Worm (Caenorhabditis elegans) whole organism, L2 larva: ENCODE results near the gene M199.136.
"Not testable (repeated sequence)": the region's sequence is repeated elsewhere in the genome, so short reads cannot be mapped to it uniquely, and the experiment has no call there.

Experiments
- F13H6.1 ChIP-seq: sonication (generic microtip); optimal IDR thresholded peaks from 2 replicates; lab custom pipeline; 2016; ENCODE audit warnings: missing genetic modification characterization, missing compliant biosample characterization
- R02D3.7 ChIP-seq: fragments of 150-350 bp; optimal IDR thresholded peaks from 2 replicates; lab custom pipeline; 2014; ENCODE audit warnings: missing biosample characterization, missing genetic modification characterization
- Y55F3AM.14 ChIP-seq: fragments of 200-800 bp; sonication (Bioruptor generic); optimal IDR thresholded peaks from 2 replicates; lab custom pipeline; 2018; ENCODE audit warnings: mild to moderate bottlenecking, missing genetic modification characterization, missing compliant biosample characterization
- ZK546.5 ChIP-seq: sonication (generic microtip); optimal IDR thresholded peaks from 2 replicates; lab custom pipeline; 2017; ENCODE audit warnings: missing biosample characterization, missing genetic modification characterization
- alr-1 ChIP-seq: fragments of 150-350 bp; optimal IDR thresholded peaks from 2 replicates; lab custom pipeline; 2014; ENCODE audit warnings: missing biosample characterization, missing genetic modification characterization
- ama-1 ChIP-seq: fragments of 150-350 bp; optimal IDR thresholded peaks from 2 replicates; lab custom pipeline; 2018; ENCODE audit warnings: inconsistent platforms
- blmp-1 ChIP-seq: sonication (generic microtip); optimal IDR thresholded peaks from 2 replicates; lab custom pipeline; 2017; ENCODE audit warnings: missing genetic modification characterization, mild to moderate bottlenecking, missing compliant biosample characterization, antibody characterized with exemption, moderate library complexity; ENCODE audit not compliant: insufficient read depth
- ceh-16 ChIP-seq: fragments of 150-350 bp; optimal IDR thresholded peaks from 2 replicates; lab custom pipeline; 2014; ENCODE audit warnings: missing biosample characterization, missing genetic modification characterization
- ceh-82 ChIP-seq: fragments of 150-350 bp; optimal IDR thresholded peaks from 2 replicates; lab custom pipeline; 2014; ENCODE audit warnings: missing biosample characterization, missing genetic modification characterization
- crh-2 ChIP-seq: sonication (generic microtip); optimal IDR thresholded peaks from 2 replicates; lab custom pipeline; 2017; ENCODE audit warnings: missing biosample characterization, missing genetic modification characterization
- elt-1 ChIP-seq: fragments of 150-350 bp; optimal IDR thresholded peaks from 2 replicates; lab custom pipeline; 2014; ENCODE audit warnings: missing biosample characterization, missing genetic modification characterization
- elt-3 ChIP-seq: sonication (generic microtip); optimal IDR thresholded peaks from 2 replicates; lab custom pipeline; 2017; ENCODE audit warnings: missing biosample characterization, missing genetic modification characterization
- gmeb-1 ChIP-seq: fragments of 150-350 bp; optimal IDR thresholded peaks from 2 replicates; lab custom pipeline; 2014; ENCODE audit warnings: missing biosample characterization, missing genetic modification characterization
- lin-11 ChIP-seq: fragments of 150-350 bp; sonication (generic microtip); optimal IDR thresholded peaks from 2 replicates; lab custom pipeline; 2014; ENCODE audit warnings: missing biosample characterization, missing genetic modification characterization, inconsistent platforms, mixed read lengths
- lin-39 ChIP-seq: fragments of 150-350 bp; optimal IDR thresholded peaks from 2 replicates; lab custom pipeline; 2014; ENCODE audit warnings: missing biosample characterization, missing genetic modification reagents, missing genetic modification characterization
- mab-5 ChIP-seq: fragments of 150-350 bp; optimal IDR thresholded peaks from 2 replicates; lab custom pipeline; 2014; ENCODE audit warnings: missing biosample characterization, missing genetic modification characterization
- mdl-1 ChIP-seq, 2 experiments: fragments of 150-350 bp in 1 of 2; sonication (generic microtip) in 1 of 2; optimal IDR thresholded peaks; 2 replicates each; lab custom pipeline; 2017; ENCODE audit warnings: missing biosample characterization in 2 of 2, missing genetic modification characterization in 2 of 2
- nhr-11 ChIP-seq: fragments of 150-350 bp; optimal IDR thresholded peaks from 2 replicates; lab custom pipeline; 2014; ENCODE audit warnings: missing biosample characterization, missing genetic modification characterization
- nhr-12 ChIP-seq: fragments of 150-350 bp; optimal IDR thresholded peaks from 2 replicates; lab custom pipeline; 2014; ENCODE audit warnings: missing biosample characterization, missing genetic modification characterization
- nhr-129 ChIP-seq: fragments of 150-350 bp; optimal IDR thresholded peaks from 2 replicates; lab custom pipeline; 2014; ENCODE audit warnings: missing biosample characterization, missing genetic modification characterization
- nhr-25 ChIP-seq: fragments of 150-350 bp; sonication (generic microtip); optimal IDR thresholded peaks from 3 replicates; lab custom pipeline; 2014; ENCODE audit warnings: missing biosample characterization, missing genetic modification characterization
- nhr-6 ChIP-seq: fragments of 150-350 bp; optimal IDR thresholded peaks from 2 replicates; lab custom pipeline; 2014; ENCODE audit warnings: missing biosample characterization, missing genetic modification characterization
- nhr-77 ChIP-seq: fragments of 150-350 bp; optimal IDR thresholded peaks from 2 replicates; lab custom pipeline; 2014; ENCODE audit warnings: missing biosample characterization, missing genetic modification characterization
- peb-1 ChIP-seq: fragments of 150-350 bp; optimal IDR thresholded peaks from 2 replicates; lab custom pipeline; 2014; ENCODE audit warnings: missing biosample characterization, missing genetic modification characterization
- sem-4 ChIP-seq: fragments of 150-350 bp; optimal IDR thresholded peaks from 2 replicates; lab custom pipeline; 2014; ENCODE audit warnings: missing biosample characterization, missing genetic modification reagents, missing genetic modification characterization
- skn-1 ChIP-seq: sonication (generic microtip); optimal IDR thresholded peaks from 2 replicates; lab custom pipeline; 2017; ENCODE audit warnings: missing biosample characterization, missing genetic modification characterization
- sma-3 ChIP-seq: sonication (generic microtip); optimal IDR thresholded peaks from 2 replicates; lab custom pipeline; 2016; ENCODE audit warnings: missing genetic modification reagents, missing genetic modification characterization, missing compliant biosample characterization
- sma-9 ChIP-seq, 2 experiments: fragments of 150-350 bp in 1 of 2; sonication (generic microtip) in 1 of 2; optimal IDR thresholded peaks; 2 replicates each; lab custom pipeline; 2014 to 2016; ENCODE audit warnings: missing genetic modification characterization in 2 of 2, mild to moderate bottlenecking in 1 of 2, missing biosample characterization in 1 of 2, missing compliant biosample characterization in 1 of 2, missing genetic modification reagents in 1 of 2, moderate library complexity in 1 of 2
- snpc-4 ChIP-seq: fragments of 150-350 bp; optimal IDR thresholded peaks from 2 replicates; lab custom pipeline; 2014; ENCODE audit warnings: missing biosample characterization, missing genetic modification characterization
- unc-55 ChIP-seq: fragments of 150-350 bp; sonication (generic microtip); optimal IDR thresholded peaks from 3 replicates; lab custom pipeline; 2014; ENCODE audit warnings: missing biosample characterization, missing genetic modification reagents, missing genetic modification characterization
- zag-1 ChIP-seq: fragments of 150-350 bp; optimal IDR thresholded peaks from 2 replicates; lab custom pipeline; 2014; ENCODE audit warnings: missing biosample characterization, missing genetic modification characterization
- ztf-1 ChIP-seq: fragments of 200-800 bp; sonication (Bioruptor generic); conservative IDR thresholded peaks from 2 replicates; pipeline ENCODE4 v1.3.6; 2022; ENCODE audit warnings: missing genetic modification characterization, missing compliant biosample characterization
- ztf-11 ChIP-seq: sonication (generic microtip); optimal IDR thresholded peaks from 2 replicates; lab custom pipeline; 2017; ENCODE audit warnings: missing biosample characterization, missing genetic modification characterization
- ztf-4 ChIP-seq: fragments of 150-350 bp; optimal IDR thresholded peaks from 2 replicates; lab custom pipeline; 2014; ENCODE audit warnings: missing biosample characterization, missing genetic modification characterization

The M199.136 gene

DNA sequence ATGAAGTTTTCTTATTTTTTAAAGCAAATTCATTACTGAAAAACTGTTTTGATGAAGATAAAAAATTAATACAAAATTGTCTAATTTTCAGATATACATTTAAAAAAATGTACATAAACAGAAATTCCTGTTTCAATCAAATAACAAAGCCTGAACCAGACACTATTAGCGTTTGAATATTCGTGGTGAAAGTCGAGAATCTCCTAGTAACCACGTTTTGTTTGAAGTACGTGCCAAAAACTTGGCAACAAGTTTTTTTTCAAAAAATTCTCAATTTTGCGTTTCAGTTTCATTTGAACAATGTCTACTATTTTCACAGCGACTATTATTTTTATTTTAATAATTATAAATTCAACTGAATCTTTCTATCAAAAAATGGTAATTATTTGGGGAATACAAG, 4.4 kb downstream of the M199.136 start, which contains the start of gene M199.7:
TSS of gene M199.7 (plus strand) at position 301 of the 400 bp plus-strand sequence.
- TF ChIP-seq ama-1 (lab: Kevin White, UChicago) (no peak), nhr-12 (tag; lab: Kevin White, UChicago) (no peak), ztf-4 (tag; lab: Kevin White, UChicago) (no peak), peb-1 (tag; lab: Kevin White, UChicago) (no peak), elt-1 (tag; lab: Kevin White, UChicago) (no peak), ceh-16 (tag; lab: Kevin White, UChicago) (no peak), skn-1 (no peak), lin-11 (tag; lab: Kevin White, UChicago) (no peak), sma-3 (GFP tag; lab: Kevin White, UChicago) (no peak), nhr-6 (tag; lab: Kevin White, UChicago) (no peak), nhr-25 (tag; lab: Kevin White, UChicago) (no peak), lin-39 (tag; lab: Kevin White, UChicago) (no peak), F13H6.1 (tag; lab: Kevin White, UChicago) (no peak)

DNA sequence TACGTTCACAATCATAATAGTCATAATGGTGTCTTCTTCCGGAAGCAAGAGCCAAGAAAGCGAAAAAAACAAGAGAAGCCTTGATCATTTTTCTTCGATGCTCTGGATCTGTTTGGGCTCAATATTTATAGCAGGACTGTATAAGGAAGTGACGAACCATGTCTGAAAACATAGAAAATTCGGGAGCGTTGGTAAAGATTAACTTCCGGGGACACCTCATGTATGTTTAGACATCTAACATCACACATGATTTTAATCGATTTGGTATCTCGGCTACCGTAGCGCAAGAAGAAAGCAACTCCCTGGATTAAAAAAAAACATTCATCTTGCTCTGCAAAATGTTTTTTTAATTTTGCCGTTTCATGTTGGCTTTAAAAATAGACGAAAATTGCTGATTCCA, 7.5 kb downstream of the M199.136 start, which contains the start of gene clec-190:
TSS of gene clec-190 (minus strand) at position 101 of the 400 bp plus-strand sequence.
- TF ChIP-seq unc-55 (GFP tag; lab: Kevin White, UChicago) (no peak), elt-3 (tag; lab: Kevin White, UChicago) (no peak), ztf-11 (tag; lab: Kevin White, UChicago) (no peak), sem-4 (tag; lab: Kevin White, UChicago) (no peak), mab-5 (no peak), snpc-4 (tag; lab: Kevin White, UChicago) (no peak), blmp-1 (no peak), zag-1 (tag; lab: Kevin White, UChicago) (no peak), ztf-4 (tag; lab: Kevin White, UChicago) (no peak), gmeb-1 (tag; lab: Kevin White, UChicago) (no peak), ztf-1 (GFP tag; lab: Robert Waterston, UW) (no peak), nhr-77 (tag; lab: Kevin White, UChicago) (no peak), elt-1 (tag; lab: Kevin White, UChicago) (no peak), nhr-12 (tag; lab: Kevin White, UChicago) (no peak), Y55F3AM.14 (no peak)

DNA sequence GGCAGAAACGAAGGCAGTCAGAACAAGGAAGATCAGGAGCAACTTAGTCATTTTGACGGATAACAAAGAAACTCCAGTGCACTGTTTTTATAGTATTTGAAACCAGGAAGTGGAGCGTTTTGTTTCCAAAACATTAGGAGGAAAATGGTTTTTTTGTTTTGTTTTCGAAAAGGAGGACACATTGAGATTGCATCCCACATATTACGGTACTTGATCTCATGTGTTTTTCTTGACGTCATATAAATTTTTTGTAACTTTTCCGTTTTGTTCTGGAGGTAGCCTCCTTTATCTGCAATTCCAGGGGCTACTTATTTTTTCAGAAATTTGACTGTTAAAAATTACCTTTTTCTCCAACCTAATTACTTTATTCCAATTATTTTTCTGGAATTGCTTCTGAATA, 9.2 kb downstream of the M199.136 start, which contains the start of gene M199.9:
TSS of gene M199.9 (minus strand) at position 101 of the 400 bp plus-strand sequence.
- TF ChIP-seq sma-9 (GFP tag; optimal IDR thresholded peaks at IDR 0.05; lab: Kevin White, UChicago) (no peak), sma-9 (tag; optimal IDR thresholded peaks at IDR 0.05; lab: Kevin White, UChicago) (no peak), nhr-129 (tag; lab: Kevin White, UChicago) (no peak), ztf-4 (tag; lab: Kevin White, UChicago) (no peak), R02D3.7 (tag; lab: Kevin White, UChicago) (no peak)

DNA sequence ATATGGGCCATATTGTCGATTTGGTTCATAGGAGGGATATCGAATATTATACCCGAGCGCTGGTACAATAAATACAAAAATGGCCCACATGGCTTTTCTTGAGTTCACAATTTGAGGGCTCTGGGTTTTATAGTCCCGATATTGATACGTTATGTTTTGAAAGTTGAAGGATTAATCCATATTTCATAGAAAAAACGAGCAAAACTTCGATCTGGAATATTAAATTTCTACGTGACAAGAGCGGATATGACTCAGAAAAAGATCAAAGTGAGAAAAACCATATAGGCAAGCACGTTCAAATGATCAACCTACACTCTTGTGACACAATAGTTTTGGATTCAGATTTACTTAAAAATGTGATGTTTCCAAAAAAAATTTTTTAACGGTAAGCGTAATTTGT, 13.2 kb downstream of the M199.136 start, which contains the start of gene col-135:
TSS of gene col-135 (minus strand) at position 101 of the 400 bp plus-strand sequence.
- TF ChIP-seq crh-2 (tag; lab: Kevin White, UChicago) (no peak), sma-9 (GFP tag; optimal IDR thresholded peaks at IDR 0.05; lab: Kevin White, UChicago) (no peak), sma-9 (tag; optimal IDR thresholded peaks at IDR 0.05; lab: Kevin White, UChicago) (no peak), Y55F3AM.14 (no peak), ZK546.5 (no peak), mdl-1 (tag; optimal IDR thresholded peaks at IDR 0.05; lab: Kevin White, UChicago) (no peak), nhr-129 (tag; lab: Kevin White, UChicago) (no peak), ama-1 (lab: Kevin White, UChicago) (no peak), peb-1 (tag; lab: Kevin White, UChicago) (no peak), nhr-11 (tag; lab: Kevin White, UChicago) (no peak), sma-3 (GFP tag; lab: Kevin White, UChicago) (no peak), alr-1 (tag; lab: Kevin White, UChicago) (no peak)
- TF ChIP-seq, all 48 proteins: peak for 0

DNA sequence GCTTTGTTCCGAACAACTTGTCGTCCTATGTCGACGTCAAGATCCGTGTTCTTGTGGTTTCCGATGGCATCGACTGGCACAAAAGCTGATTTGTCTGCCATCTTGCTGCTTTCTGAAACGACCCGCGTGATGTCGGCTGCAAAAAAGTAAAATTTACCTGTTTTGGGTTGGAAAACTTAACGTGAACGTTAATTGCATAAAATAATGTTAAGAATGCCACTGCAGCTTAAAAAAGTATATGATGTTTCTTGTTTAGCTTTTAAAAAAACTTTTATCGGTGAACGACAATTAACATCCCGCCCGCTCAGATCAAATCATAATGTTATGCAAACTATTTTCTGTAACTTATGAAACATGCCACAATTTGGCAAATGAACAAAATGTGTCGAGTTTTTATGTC, 15.4 kb downstream of the M199.136 start, which contains the start of gene M199.8:
TSS of gene M199.8 (minus strand) at position 101 of the 400 bp plus-strand sequence.
- not testable (repeated sequence) for TF ChIP-seq ceh-82, crh-2, lin-39 (tag; lab: Kevin White, UChicago)
